Worm (Caenorhabditis elegans) whole organism, L1 larva: ENCODE data around the gene fbxa-102.
A peak's percentile ranks its signal among the peaks of the same experiment; 100 is the strongest.

ENCODE experiments used
- C16A3.4 ChIP-seq: fragments of 150-350 bp; optimal IDR thresholded peaks from 2 replicates; lab custom pipeline; 2014; ENCODE audit warnings: missing biosample characterization, missing genetic modification characterization
- alr-1 ChIP-seq: fragments of 200-800 bp; sonication (Bioruptor generic); optimal IDR thresholded peaks from 2 replicates; lab custom pipeline; 2018; ENCODE audit warnings: borderline replicate concordance, mild to moderate bottlenecking, missing genetic modification characterization, missing compliant biosample characterization
- aly-2 ChIP-seq: fragments of 150-350 bp; optimal IDR thresholded peaks from 2 replicates; lab custom pipeline; 2014; ENCODE audit warnings: missing biosample characterization, missing genetic modification characterization
- ama-1 ChIP-seq: fragments of 150-350 bp; optimal IDR thresholded peaks from 2 replicates; lab custom pipeline; 2014
- dpl-1 ChIP-seq, 3 experiments: fragments of 150-350 bp in 2 of 3; sonication (generic microtip) in 1 of 3; optimal IDR thresholded peaks; 2 replicates each; lab custom pipeline; 2014 to 2017; ENCODE audit warnings: missing biosample characterization in 3 of 3, missing genetic modification characterization in 3 of 3, missing genetic modification reagents in 3 of 3
- dsc-1 ChIP-seq: sonication (generic microtip); optimal IDR thresholded peaks from 2 replicates; lab custom pipeline; 2016; ENCODE audit warnings: mild to moderate bottlenecking, missing genetic modification characterization, missing compliant biosample characterization
- efl-1 ChIP-seq, 4 experiments: fragments of 150-350 bp; optimal IDR thresholded peaks in 3 of 4; peaks in 1 of 4; 1 replicate in 1 of 4; 2 replicates in 3 of 4; lab custom pipeline; 2014; ENCODE audit warnings: missing biosample characterization in 2 of 4, missing genetic modification characterization in 2 of 4, missing genetic modification reagents in 2 of 4
- egl-13 ChIP-seq: sonication (generic microtip); optimal IDR thresholded peaks from 2 replicates; lab custom pipeline; 2016; ENCODE audit warnings: missing genotype, missing genetic modification reagents, missing genetic modification characterization, missing compliant biosample characterization
- egl-27 ChIP-seq, 2 experiments: fragments of 150-350 bp in 1 of 2; sonication (generic microtip); optimal IDR thresholded peaks; 3 replicates each; lab custom pipeline; 2017 to 2018; ENCODE audit warnings: missing biosample characterization in 2 of 2, missing genetic modification characterization in 2 of 2, missing genetic modification reagents in 2 of 2
- elt-2 ChIP-seq: sonication (generic microtip); optimal IDR thresholded peaks from 2 replicates; lab custom pipeline; 2016; ENCODE audit warnings: missing genetic modification characterization, mild to moderate bottlenecking, inconsistent platforms, missing compliant biosample characterization, missing genetic modification reagents
- elt-3 ChIP-seq, 6 experiments: fragments of 150-350 bp in 1 of 6; sonication (generic microtip); optimal IDR thresholded peaks; 2 replicates each; lab custom pipeline; 2017 to 2018; ENCODE audit warnings: missing biosample characterization in 6 of 6, missing genetic modification characterization in 6 of 6, inconsistent platforms in 1 of 6
- grh-1 ChIP-seq: fragments of 200-800 bp; sonication (Bioruptor generic); IDR thresholded peaks from 2 replicates; pipeline ENCODE4 v1.3.6; 2022; ENCODE audit warnings: missing genetic modification reagents, missing genetic modification characterization, missing compliant biosample characterization
- hpl-2 ChIP-seq: fragments of 150-350 bp; optimal IDR thresholded peaks from 2 replicates; lab custom pipeline; 2014; ENCODE audit warnings: missing biosample characterization, missing genetic modification reagents, missing genetic modification characterization
- irx-1 ChIP-seq: sonication (generic microtip); optimal IDR thresholded peaks from 2 replicates; lab custom pipeline; 2016; ENCODE audit warnings: missing genetic modification characterization, missing compliant biosample characterization
- lin-14 ChIP-seq: fragments of 200-800 bp; sonication (Bioruptor generic); optimal IDR thresholded peaks from 2 replicates; lab custom pipeline; 2018; ENCODE audit warnings: mild to moderate bottlenecking, missing genetic modification characterization, moderate library complexity, missing compliant biosample characterization
- lin-15B ChIP-seq: fragments of 150-350 bp; sonication (generic microtip); optimal IDR thresholded peaks from 3 replicates; lab custom pipeline; 2014; ENCODE audit warnings: missing biosample characterization, missing genetic modification characterization
- lin-35 ChIP-seq, 2 experiments: fragments of 150-350 bp; optimal IDR thresholded peaks; 2 replicates each; lab custom pipeline; 2014; ENCODE audit warnings: missing biosample characterization in 2 of 2, missing genetic modification characterization in 2 of 2, missing genetic modification reagents in 2 of 2
- lin-39 ChIP-seq: fragments of 150-350 bp; optimal IDR thresholded peaks from 2 replicates; lab custom pipeline; 2014; ENCODE audit warnings: missing biosample characterization, missing genetic modification reagents, missing genetic modification characterization
- lsy-2 ChIP-seq, 2 experiments: fragments of 150-350 bp; optimal IDR thresholded peaks; 2 replicates each; lab custom pipeline; 2014; ENCODE audit warnings: missing biosample characterization in 2 of 2, missing genetic modification characterization in 2 of 2
- mab-9 ChIP-seq: fragments of 200-800 bp; sonication (Bioruptor generic); IDR thresholded peaks from 2 replicates; pipeline ENCODE4 v1.3.6; 2022; ENCODE audit warnings: missing genetic modification reagents, missing genetic modification characterization, missing compliant biosample characterization
- nhr-47 ChIP-seq: sonication (generic microtip); optimal IDR thresholded peaks from 2 replicates; lab custom pipeline; 2016; ENCODE audit warnings: mild to moderate bottlenecking, missing genetic modification characterization, moderate library complexity, missing compliant biosample characterization
- nhr-76 ChIP-seq: sonication (generic microtip); optimal IDR thresholded peaks from 2 replicates; lab custom pipeline; 2017; ENCODE audit warnings: missing biosample characterization, missing genetic modification characterization
- nhr-77 ChIP-seq: fragments of 150-350 bp; optimal IDR thresholded peaks from 2 replicates; lab custom pipeline; 2014; ENCODE audit warnings: missing biosample characterization, missing genetic modification characterization
- nhr-84 ChIP-seq: sonication (generic microtip); optimal IDR thresholded peaks from 2 replicates; lab custom pipeline; 2017; ENCODE audit warnings: missing biosample characterization, missing genetic modification characterization
- nhr-85 ChIP-seq: sonication (generic microtip); peaks from one replicate; lab custom pipeline; 2016; ENCODE audit warnings: missing genetic modification characterization, inconsistent platforms, missing compliant biosample characterization
- nhr-90 ChIP-seq: sonication (generic microtip); optimal IDR thresholded peaks from 2 replicates; lab custom pipeline; 2016; ENCODE audit warnings: mild to moderate bottlenecking, missing genetic modification characterization, missing compliant biosample characterization; ENCODE audit not compliant: poor library complexity
- rnt-1 ChIP-seq: sonication (generic microtip); optimal IDR thresholded peaks from 2 replicates; lab custom pipeline; 2016; ENCODE audit warnings: mild to moderate bottlenecking, missing genetic modification characterization, moderate library complexity, missing compliant biosample characterization
- skn-1 ChIP-seq: fragments of 150-350 bp; optimal IDR thresholded peaks from 2 replicates; lab custom pipeline; 2014; ENCODE audit warnings: missing biosample characterization, missing genetic modification characterization
- snpc-4 ChIP-seq: fragments of 150-350 bp; optimal IDR thresholded peaks from 2 replicates; lab custom pipeline; 2014; ENCODE audit warnings: missing biosample characterization, missing genetic modification characterization
- snu-23 ChIP-seq: sonication (generic microtip); optimal IDR thresholded peaks from 2 replicates; lab custom pipeline; 2016; ENCODE audit warnings: missing genetic modification characterization, missing compliant biosample characterization
- tbx-2 ChIP-seq: sonication (generic microtip); optimal IDR thresholded peaks from 2 replicates; lab custom pipeline; 2016; ENCODE audit warnings: missing genetic modification characterization, missing compliant biosample characterization
- unc-130 ChIP-seq: fragments of 150-350 bp; optimal IDR thresholded peaks from 2 replicates; lab custom pipeline; 2017; ENCODE audit warnings: missing biosample characterization, missing genetic modification characterization, inconsistent platforms
- unc-30 ChIP-seq: sonication (generic microtip); optimal IDR thresholded peaks from 2 replicates; lab custom pipeline; 2017; ENCODE audit warnings: missing biosample characterization, missing genetic modification characterization
- unc-62 ChIP-seq: fragments of 150-350 bp; optimal IDR thresholded peaks from 2 replicates; lab custom pipeline; 2014; ENCODE audit warnings: missing biosample characterization, missing genetic modification reagents, missing genetic modification characterization
- unc-86 ChIP-seq: sonication (generic microtip); optimal IDR thresholded peaks from 2 replicates; lab custom pipeline; 2016; ENCODE audit warnings: missing genetic modification characterization, missing compliant biosample characterization
- unc-98 ChIP-seq: fragments of 200-800 bp; sonication (Bioruptor generic); IDR thresholded peaks from 2 replicates; pipeline ENCODE4 v1.3.6; 2022; ENCODE audit warnings: missing genetic modification characterization, missing compliant biosample characterization
- zip-4 ChIP-seq: fragments of 200-800 bp; sonication (Bioruptor generic); optimal IDR thresholded peaks from 2 replicates; lab custom pipeline; 2018; ENCODE audit warnings: mild to moderate bottlenecking, missing genetic modification characterization, moderate library complexity, missing compliant biosample characterization

The fbxa-102 gene

ce11 chrV:17493732-17494131 lies at the start of gene fbxa-102:
TSS of gene fbxa-102 (minus strand) at chrV:17493832.
- no peak for TF ChIP-seq zip-4 (GFP tag; lab: Kevin White, UChicago)
- TF ChIP-seq unc-62 (GFP tag; lab: Kevin White, UChicago) = no peak
- TF ChIP-seq grh-1 = no peak
- TF ChIP-seq unc-130 (tag; lab: Kevin White, UChicago) = no peak
- no peak for TF ChIP-seq unc-30
- no peak for TF ChIP-seq nhr-76 (tag; lab: Kevin White, UChicago)
- TF ChIP-seq ama-1 (lab: Kevin White, UChicago) = no peak
- TF ChIP-seq C16A3.4 (tag; lab: Kevin White, UChicago) = no peak
- no peak for TF ChIP-seq irx-1 (tag; lab: Kevin White, UChicago)
- no peak for TF ChIP-seq skn-1 (tag; lab: Kevin White, UChicago)
- TF ChIP-seq nhr-77 (tag; lab: Kevin White, UChicago) = no peak
- TF ChIP-seq hpl-2 (GFP tag; lab: Kevin White, UChicago) = no peak
- TF ChIP-seq lin-39 (tag; lab: Kevin White, UChicago) = no peak
- TF ChIP-seq mab-9 (GFP tag; lab: Robert Waterston, UW) = no peak
- TF ChIP-seq egl-27 (tag; optimal IDR thresholded peaks at IDR 0.05; lab: Kevin White, UChicago) = no peak
- TF ChIP-seq aly-2 (tag; lab: Kevin White, UChicago) = no peak
- TF ChIP-seq nhr-85 (tag; lab: Kevin White, UChicago) = no peak
- TF ChIP-seq, all 84 proteins: peak for 0

ce11 chrV:17542304-17542703 lies 48.7 kb upstream of the fbxa-102 start:
- TF ChIP-seq nhr-90 (tag; lab: Kevin White, UChicago) (no peak), snpc-4 (tag; lab: Kevin White, UChicago) (peak; percentile 12), dpl-1 (GFP tag; optimal IDR thresholded peaks at IDR 0.05; lab: Kevin White, UChicago) (no peak), nhr-84 (tag; lab: Kevin White, UChicago) (no peak), lin-14 (GFP tag; lab: Kevin White, UChicago) (no peak), zip-4 (GFP tag; lab: Kevin White, UChicago) (no peak), rnt-1 (tag; lab: Kevin White, UChicago) (peak; percentile 8), efl-1 (optimal IDR thresholded peaks at IDR 0.05; lab: Kevin White, UChicago) (no peak), efl-1 (GFP tag; optimal IDR thresholded peaks at IDR 0.05 in 1 of 2; lab: Kevin White, UChicago) (peak in 1 of 2 experiments; percentile 71), unc-62 (GFP tag; lab: Kevin White, UChicago) (no peak)

ce11 chrV:17540295-17540694 lies 46.7 kb upstream of the fbxa-102 start, which contains the start of gene srz-25:
TSS of gene srz-25 (plus strand) at chrV:17540595.
- TF ChIP-seq C16A3.4 (tag; lab: Kevin White, UChicago) = no peak
- no peak for TF ChIP-seq nhr-84 (tag; lab: Kevin White, UChicago)
- TF ChIP-seq, all 84 proteins: peak for 0

ce11 chrV:17539289-17539688 lies 45.7 kb upstream of the fbxa-102 start:
- TF ChIP-seq dsc-1 (peak; percentile 2), egl-27 (tag; optimal IDR thresholded peaks at IDR 0.05; lab: Kevin White, UChicago) (no peak)

DNA sequence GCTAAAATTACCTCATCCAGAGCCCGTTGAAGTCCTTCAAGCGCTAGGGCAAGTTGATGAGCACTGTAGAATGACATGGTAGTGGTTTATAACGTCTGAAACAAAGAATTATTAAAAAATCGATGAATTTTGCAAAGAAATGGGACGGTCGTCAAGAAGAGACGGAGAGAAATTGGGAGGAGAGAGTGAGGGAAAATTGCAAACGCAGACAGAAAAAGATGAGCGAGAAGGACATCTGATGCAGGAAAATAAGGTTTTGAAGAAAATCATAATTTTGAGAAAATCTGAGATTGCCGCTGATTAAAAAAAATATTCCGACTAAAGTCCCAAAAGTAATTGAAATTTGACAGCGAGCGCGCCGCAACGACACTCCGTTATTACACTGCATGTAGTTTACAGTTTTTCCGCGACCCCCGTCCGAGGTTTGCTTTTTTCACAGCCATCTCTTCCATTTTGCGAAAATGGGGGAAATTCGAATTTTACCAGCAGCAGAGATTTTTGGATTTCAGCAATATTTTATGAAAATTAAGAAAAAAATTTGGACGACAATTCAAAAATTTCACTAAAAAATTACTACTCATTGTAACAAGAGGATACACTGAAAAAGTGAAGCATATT lies 44.8 kb upstream of the fbxa-102 start, which contains the start of gene C18D4.6:
TSS of gene C18D4.6 (minus strand) at position 97 of the 618 bp plus-strand sequence.
- TF ChIP-seq irx-1 (tag; lab: Kevin White, UChicago) (no peak), rnt-1 (tag; lab: Kevin White, UChicago) (peak; percentile 11), lin-39 (tag; lab: Kevin White, UChicago) (no peak), unc-30 (no peak), lin-15B (tag; lab: Kevin White, UChicago) (peak; percentile 23), elt-3 (tag; optimal IDR thresholded peaks at IDR 0.05; lab: Kevin White, UChicago) (no peak), lsy-2 (tag; optimal IDR thresholded peaks at IDR 0.05; lab: Kevin White, UChicago) (peak in 1 of 2 experiments; percentile 27), efl-1 (optimal IDR thresholded peaks at IDR 0.05; lab: Kevin White, UChicago) (peak; percentile 46 to 74), efl-1 (GFP tag; optimal IDR thresholded peaks at IDR 0.05 in 1 of 2; lab: Kevin White, UChicago) (peak; percentile 70 to 96), dpl-1 (GFP tag; optimal IDR thresholded peaks at IDR 0.05; lab: Kevin White, UChicago) (peak; percentile 32 to 76 (median 54)), nhr-47 (tag; lab: Kevin White, UChicago) (no peak), dsc-1 (no peak), unc-98 (GFP tag; lab: Robert Waterston, UW) (no peak), unc-86 (tag; lab: Kevin White, UChicago) (no peak), egl-13 (tag; lab: Kevin White, UChicago) (no peak), lin-35 (GFP tag; optimal IDR thresholded peaks at IDR 0.05; lab: Kevin White, UChicago) (peak; percentile 41 to 88), elt-2 (tag; lab: Kevin White, UChicago) (no peak), tbx-2 (peak; percentile 17), snu-23 (peak; percentile 13), alr-1 (tag; lab: Kevin White, UChicago) (no peak)
